Fruit fly (Drosophila melanogaster): ENCODE data around the gene RhoGAP92B.

RhoGAP92B gene

dm6 chr3R:19924331-19924730 is 19.4 kb downstream of the RhoGAP92B start (continued):
- TF ChIP-seq Hmr (GFP tag; optimal IDR thresholded peaks at IDR 0.05) (peak; percentile 66), gt (GFP tag; IDR thresholded peaks at IDR 0.05) (no peak), Dbx (GFP tag; IDR thresholded peaks at IDR 0.05) (0 out of 3 replicates have a peak, but pooled peaks have one; percentile 28), BtbVII (GFP tag; optimal IDR thresholded peaks at IDR 0.05) (peak; percentile 36), unpg (GFP tag; optimal IDR thresholded peaks at IDR 0.05) (no peak), CG10147 (GFP tag; optimal IDR thresholded peaks at IDR 0.05) (no peak), HHEX (GFP tag; optimal IDR thresholded peaks at IDR 0.05) (peak; percentile 33), CG9727 (GFP tag; optimal IDR thresholded peaks at IDR 0.05) (no peak), gem (tag; optimal IDR thresholded peaks at IDR 0.05) (no peak), CG1832 (GFP tag; optimal IDR thresholded peaks at IDR 0.05) (no peak), CG2120 (GFP tag; optimal IDR thresholded peaks at IDR 0.05) (peak; percentile 48), Taf1 (GFP tag; IDR thresholded peaks at IDR 0.05) (no peak), eyg (GFP tag; optimal IDR thresholded peaks at IDR 0.05) (peak; percentile 13), CG10543 (GFP tag; optimal IDR thresholded peaks at IDR 0.05) (peak; percentile 49), bab2 (GFP tag; optimal IDR thresholded peaks at IDR 0.05) (no peak), Dad (GFP tag; optimal IDR thresholded peaks at IDR 0.05) (no peak), CG17912 (GFP tag; optimal IDR thresholded peaks at IDR 0.05) (no peak), dpn (GFP tag; optimal IDR thresholded peaks at IDR 0.05) (no peak), CG14710 (tag; optimal IDR thresholded peaks at IDR 0.05) (no peak), Hr78 (GFP tag; optimal IDR thresholded peaks at IDR 0.05) (no peak), Dip3 (GFP tag; optimal IDR thresholded peaks at IDR 0.05) (peak; percentile 1), Hsf (GFP tag; optimal IDR thresholded peaks at IDR 0.05) (no peak), CG3995 (GFP tag; optimal IDR thresholded peaks at IDR 0.05) (peak; percentile 2), CG12071 (GFP tag; optimal IDR thresholded peaks at IDR 0.05) (peak; percentile 51), BEAF-32 (GFP tag; optimal IDR thresholded peaks at IDR 0.05) (no peak), Camta (GFP tag; optimal IDR thresholded peaks at IDR 0.05) (no peak), Meics (GFP tag; optimal IDR thresholded peaks at IDR 0.05) (peak; percentile 49), Lpt (GFP tag; optimal IDR thresholded peaks at IDR 0.05) (no peak), CG15514 (GFP tag; optimal IDR thresholded peaks at IDR 0.05) (peak; percentile 45), Fer2 (tag; optimal IDR thresholded peaks at IDR 0.05) (peak; percentile 1), ac (GFP tag; optimal IDR thresholded peaks at IDR 0.05) (no peak), CG34376 (GFP tag; optimal IDR thresholded peaks at IDR 0.05) (no peak), cwo (GFP tag; optimal IDR thresholded peaks at IDR 0.05) (peak; percentile 8), NC2β (GFP tag; optimal IDR thresholded peaks at IDR 0.05) (no peak), CG6683 (GFP tag; optimal IDR thresholded peaks at IDR 0.05) (no peak), sens (GFP tag) (peak; percentile 56), Rfx (GFP tag; IDR thresholded peaks at IDR 0.05) (peak; percentile 37; the same call in 1 of the 2 replicates)

dm6 chr3R:19925271-19925670 is 20.3 kb downstream of the RhoGAP92B start, which contains the start of gene CG4462:
Gene CG4462, minus strand, starts transcription at chr3R:19925371.
- TF ChIP-seq abd-A (tag; optimal IDR thresholded peaks at IDR 0.05) (no peak), CG12942 (GFP tag; optimal IDR thresholded peaks at IDR 0.05) (no peak), insv (GFP tag; optimal IDR thresholded peaks at IDR 0.05) (peak in 1 of 2 experiments; percentile 20), ken (GFP tag; IDR thresholded peaks at IDR 0.05) (no peak), CG18764 (GFP tag; optimal IDR thresholded peaks at IDR 0.05) (no peak), rib (GFP tag; IDR thresholded peaks at IDR 0.05) (no peak)

All from whole organism, embryonic.